Worm (Caenorhabditis elegans) whole organism, L2 larva: ENCODE results near the gene msp-32.

Experiments used
- Y55F3AM.14 ChIP-seq: fragments of 200-800 bp; sonication (Bioruptor generic); optimal IDR thresholded peaks from 2 replicates; lab custom pipeline; 2018; ENCODE audit warnings: mild to moderate bottlenecking, missing genetic modification characterization, missing compliant biosample characterization
- ZK546.5 ChIP-seq: sonication (generic microtip); optimal IDR thresholded peaks from 2 replicates; lab custom pipeline; 2017; ENCODE audit warnings: missing biosample characterization, missing genetic modification characterization
- alr-1 ChIP-seq: fragments of 150-350 bp; optimal IDR thresholded peaks from 2 replicates; lab custom pipeline; 2014; ENCODE audit warnings: missing biosample characterization, missing genetic modification characterization
- aly-2 ChIP-seq: fragments of 150-350 bp; optimal IDR thresholded peaks from 2 replicates; lab custom pipeline; 2014; ENCODE audit warnings: missing biosample characterization, missing genetic modification characterization
- ama-1 ChIP-seq: fragments of 150-350 bp; optimal IDR thresholded peaks from 2 replicates; lab custom pipeline; 2018; ENCODE audit warnings: inconsistent platforms
- elt-1 ChIP-seq: fragments of 150-350 bp; optimal IDR thresholded peaks from 2 replicates; lab custom pipeline; 2014; ENCODE audit warnings: missing biosample characterization, missing genetic modification characterization
- elt-3 ChIP-seq: sonication (generic microtip); optimal IDR thresholded peaks from 2 replicates; lab custom pipeline; 2017; ENCODE audit warnings: missing biosample characterization, missing genetic modification characterization
- fos-1 ChIP-seq: fragments of 150-350 bp; optimal IDR thresholded peaks from 2 replicates; lab custom pipeline; 2014; ENCODE audit warnings: missing biosample characterization, missing genetic modification characterization
- mdl-1 ChIP-seq, 2 experiments: fragments of 150-350 bp in 1 of 2; sonication (generic microtip) in 1 of 2; optimal IDR thresholded peaks; 2 replicates each; lab custom pipeline; 2017; ENCODE audit warnings: missing biosample characterization in 2 of 2, missing genetic modification characterization in 2 of 2
- nhr-12 ChIP-seq: fragments of 150-350 bp; optimal IDR thresholded peaks from 2 replicates; lab custom pipeline; 2014; ENCODE audit warnings: missing biosample characterization, missing genetic modification characterization
- nhr-23 ChIP-seq: fragments of 150-350 bp; optimal IDR thresholded peaks from 2 replicates; lab custom pipeline; 2014; ENCODE audit warnings: missing biosample characterization, missing genetic modification reagents, missing genetic modification characterization
- peb-1 ChIP-seq: fragments of 150-350 bp; optimal IDR thresholded peaks from 2 replicates; lab custom pipeline; 2014; ENCODE audit warnings: missing biosample characterization, missing genetic modification characterization
- ztf-11 ChIP-seq: sonication (generic microtip); optimal IDR thresholded peaks from 2 replicates; lab custom pipeline; 2017; ENCODE audit warnings: missing biosample characterization, missing genetic modification characterization
- ztf-4 ChIP-seq: fragments of 150-350 bp; optimal IDR thresholded peaks from 2 replicates; lab custom pipeline; 2014; ENCODE audit warnings: missing biosample characterization, missing genetic modification characterization

DNA sequence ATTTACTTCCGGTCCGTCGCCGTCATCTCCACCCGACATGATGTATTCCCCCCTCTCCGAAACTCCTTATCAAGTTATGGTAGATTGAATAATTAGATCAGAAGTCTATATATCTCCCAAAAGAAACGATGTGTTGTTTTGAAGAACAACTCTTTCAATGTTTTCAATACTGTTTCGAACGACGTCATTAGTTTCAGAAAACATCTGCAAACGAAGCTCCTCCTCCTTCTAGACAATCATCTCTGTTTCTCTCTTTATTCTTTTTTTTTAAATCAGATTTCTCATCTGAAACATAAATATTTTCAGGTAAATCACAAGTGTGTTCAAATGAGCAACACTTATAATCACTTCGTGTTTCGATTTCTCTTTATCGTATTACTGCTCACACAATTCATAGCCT lies 48.7 kb upstream of the msp-32 start, which contains the start of gene T23B7.3:
- TF ChIP-seq ZK546.5 (tag; lab: Kevin White, UChicago) (no peak), nhr-23 (tag; lab: Kevin White, UChicago) (no peak), mdl-1 (tag; optimal IDR thresholded peaks at IDR 0.05; lab: Kevin White, UChicago) (no peak), fos-1 (tag; lab: Kevin White, UChicago) (no peak), alr-1 (tag; lab: Kevin White, UChicago) (no peak), ztf-4 (tag; lab: Kevin White, UChicago) (no peak), elt-1 (tag; lab: Kevin White, UChicago) (no peak), ama-1 (no peak), elt-3 (tag; lab: Kevin White, UChicago) (no peak), nhr-12 (tag; lab: Kevin White, UChicago) (no peak), peb-1 (tag; lab: Kevin White, UChicago) (no peak), aly-2 (tag; lab: Kevin White, UChicago) (no peak), Y55F3AM.14 (GFP tag; lab: Kevin White, UChicago) (no peak), ztf-11 (tag; lab: Kevin White, UChicago) (no peak)
